Worm (Caenorhabditis elegans) whole organism, L1 larva: ENCODE results near the gene rpb-11.

ENCODE experiments used
- C04F5.9 ChIP-seq: sonication (generic microtip); optimal IDR thresholded peaks from 2 replicates; lab custom pipeline; 2016; ENCODE audit warnings: missing genetic modification characterization, missing compliant biosample characterization
- Y116A8C.19 ChIP-seq: sonication (generic microtip); optimal IDR thresholded peaks from 2 replicates; lab custom pipeline; 2016; ENCODE audit warnings: missing compliant biosample characterization, missing genetic modification characterization, borderline replicate concordance
- aha-1 ChIP-seq: fragments of 150-350 bp; optimal IDR thresholded peaks from 2 replicates; lab custom pipeline; 2014; ENCODE audit warnings: missing biosample characterization, missing genetic modification characterization
- alr-1 ChIP-seq: fragments of 200-800 bp; sonication (Bioruptor generic); optimal IDR thresholded peaks from 2 replicates; lab custom pipeline; 2018; ENCODE audit warnings: borderline replicate concordance, mild to moderate bottlenecking, missing genetic modification characterization, missing compliant biosample characterization
- aly-2 ChIP-seq: fragments of 150-350 bp; optimal IDR thresholded peaks from 2 replicates; lab custom pipeline; 2014; ENCODE audit warnings: missing biosample characterization, missing genetic modification characterization
- ceh-8 ChIP-seq: fragments of 200-800 bp; sonication (Bioruptor generic); optimal IDR thresholded peaks from 2 replicates; lab custom pipeline; 2018; ENCODE audit warnings: mild to moderate bottlenecking, missing genetic modification characterization, moderate library complexity, missing compliant biosample characterization
- ceh-82 ChIP-seq, 3 experiments: fragments of 150-350 bp in 1 of 3; sonication (generic microtip) in 2 of 3; optimal IDR thresholded peaks; 2 replicates each; lab custom pipeline; 2014 to 2017; ENCODE audit warnings: missing biosample characterization in 3 of 3, missing genetic modification characterization in 3 of 3
- ceh-88 ChIP-seq: fragments of 200-800 bp; sonication (Bioruptor generic); IDR thresholded peaks from 2 replicates; pipeline ENCODE4 v1.3.6; 2022; ENCODE audit warnings: missing genetic modification characterization, missing compliant biosample characterization
- dpl-1 ChIP-seq, 3 experiments: fragments of 150-350 bp in 2 of 3; sonication (generic microtip) in 1 of 3; optimal IDR thresholded peaks; 2 replicates each; lab custom pipeline; 2014 to 2017; ENCODE audit warnings: missing biosample characterization in 3 of 3, missing genetic modification characterization in 3 of 3, missing genetic modification reagents in 3 of 3
- dsc-1 ChIP-seq: sonication (generic microtip); optimal IDR thresholded peaks from 2 replicates; lab custom pipeline; 2016; ENCODE audit warnings: mild to moderate bottlenecking, missing genetic modification characterization, missing compliant biosample characterization
- efl-1 ChIP-seq, 4 experiments: fragments of 150-350 bp; optimal IDR thresholded peaks in 3 of 4; peaks in 1 of 4; 1 replicate in 1 of 4; 2 replicates in 3 of 4; lab custom pipeline; 2014; ENCODE audit warnings: missing biosample characterization in 2 of 4, missing genetic modification characterization in 2 of 4, missing genetic modification reagents in 2 of 4
- efl-3 ChIP-seq: fragments of 200-800 bp; sonication (Bioruptor generic); optimal IDR thresholded peaks from 2 replicates; lab custom pipeline; 2018; ENCODE audit warnings: mild to moderate bottlenecking, missing genetic modification characterization, missing compliant biosample characterization
- egl-13 ChIP-seq: sonication (generic microtip); optimal IDR thresholded peaks from 2 replicates; lab custom pipeline; 2016; ENCODE audit warnings: missing genotype, missing genetic modification reagents, missing genetic modification characterization, missing compliant biosample characterization
- elt-2 ChIP-seq: sonication (generic microtip); optimal IDR thresholded peaks from 2 replicates; lab custom pipeline; 2016; ENCODE audit warnings: missing genetic modification characterization, mild to moderate bottlenecking, inconsistent platforms, missing compliant biosample characterization, missing genetic modification reagents
- ets-5 ChIP-seq: fragments of 200-800 bp; sonication (Bioruptor generic); IDR thresholded peaks from 2 replicates; pipeline ENCODE4 v1.3.6; 2022; ENCODE audit warnings: missing genetic modification characterization, missing compliant biosample characterization
- fos-1 ChIP-seq: fragments of 150-350 bp; optimal IDR thresholded peaks from 2 replicates; lab custom pipeline; 2014; ENCODE audit warnings: missing biosample characterization, missing genetic modification characterization
- grh-1 ChIP-seq: fragments of 200-800 bp; sonication (Bioruptor generic); IDR thresholded peaks from 2 replicates; pipeline ENCODE4 v1.3.6; 2022; ENCODE audit warnings: missing genetic modification reagents, missing genetic modification characterization, missing compliant biosample characterization
- hlh-17 ChIP-seq: fragments of 200-800 bp; sonication (Bioruptor generic); optimal IDR thresholded peaks from 2 replicates; lab custom pipeline; 2018; ENCODE audit warnings: missing genetic modification characterization, mild to moderate bottlenecking, missing compliant biosample characterization, moderate library complexity, borderline replicate concordance
- hlh-4 ChIP-seq: sonication (generic microtip); optimal IDR thresholded peaks from 2 replicates; lab custom pipeline; 2016; ENCODE audit warnings: mild to moderate bottlenecking, missing genetic modification characterization, missing compliant biosample characterization
- jun-1 ChIP-seq: fragments of 150-350 bp; optimal IDR thresholded peaks from 2 replicates; lab custom pipeline; 2014; ENCODE audit warnings: missing biosample characterization, missing genetic modification reagents, missing genetic modification characterization
- lin-14 ChIP-seq: fragments of 200-800 bp; sonication (Bioruptor generic); optimal IDR thresholded peaks from 2 replicates; lab custom pipeline; 2018; ENCODE audit warnings: mild to moderate bottlenecking, missing genetic modification characterization, moderate library complexity, missing compliant biosample characterization
- lsy-2 ChIP-seq, 2 experiments: fragments of 150-350 bp; optimal IDR thresholded peaks; 2 replicates each; lab custom pipeline; 2014; ENCODE audit warnings: missing biosample characterization in 2 of 2, missing genetic modification characterization in 2 of 2
- mef-2 ChIP-seq: fragments of 150-350 bp; optimal IDR thresholded peaks from 2 replicates; lab custom pipeline; 2014; ENCODE audit warnings: missing biosample characterization, missing genetic modification characterization
- nhr-11 ChIP-seq: fragments of 150-350 bp; optimal IDR thresholded peaks from 2 replicates; lab custom pipeline; 2014; ENCODE audit warnings: missing biosample characterization, missing genetic modification characterization
- nhr-20 ChIP-seq: sonication (generic microtip); optimal IDR thresholded peaks from 2 replicates; lab custom pipeline; 2016; ENCODE audit warnings: mild to moderate bottlenecking, missing genetic modification characterization, missing compliant biosample characterization
- nhr-237 ChIP-seq: fragments of 150-350 bp; optimal IDR thresholded peaks from 2 replicates; lab custom pipeline; 2014; ENCODE audit warnings: missing biosample characterization, missing genetic modification characterization
- nhr-28 ChIP-seq: fragments of 150-350 bp; optimal IDR thresholded peaks from 2 replicates; lab custom pipeline; 2014; ENCODE audit warnings: missing biosample characterization, missing genetic modification characterization
- nhr-47 ChIP-seq: sonication (generic microtip); optimal IDR thresholded peaks from 2 replicates; lab custom pipeline; 2016; ENCODE audit warnings: mild to moderate bottlenecking, missing genetic modification characterization, moderate library complexity, missing compliant biosample characterization
- nhr-84 ChIP-seq: sonication (generic microtip); optimal IDR thresholded peaks from 2 replicates; lab custom pipeline; 2017; ENCODE audit warnings: missing biosample characterization, missing genetic modification characterization
- nhr-90 ChIP-seq: sonication (generic microtip); optimal IDR thresholded peaks from 2 replicates; lab custom pipeline; 2016; ENCODE audit warnings: mild to moderate bottlenecking, missing genetic modification characterization, missing compliant biosample characterization; ENCODE audit not compliant: poor library complexity
- pag-3 ChIP-seq: sonication (generic microtip); optimal IDR thresholded peaks from 2 replicates; lab custom pipeline; 2017; ENCODE audit warnings: missing genetic modification characterization, mild to moderate bottlenecking, missing compliant biosample characterization, antibody characterized with exemption, borderline replicate concordance; ENCODE audit not compliant: insufficient read depth
- pqm-1 ChIP-seq: sonication (generic microtip); optimal IDR thresholded peaks from 3 replicates; lab custom pipeline; 2017; ENCODE audit warnings: missing biosample characterization, missing genetic modification characterization
- rnt-1 ChIP-seq: sonication (generic microtip); optimal IDR thresholded peaks from 2 replicates; lab custom pipeline; 2016; ENCODE audit warnings: mild to moderate bottlenecking, missing genetic modification characterization, moderate library complexity, missing compliant biosample characterization
- skn-1 ChIP-seq: fragments of 150-350 bp; optimal IDR thresholded peaks from 2 replicates; lab custom pipeline; 2014; ENCODE audit warnings: missing biosample characterization, missing genetic modification characterization
- snu-23 ChIP-seq: sonication (generic microtip); optimal IDR thresholded peaks from 2 replicates; lab custom pipeline; 2016; ENCODE audit warnings: missing genetic modification characterization, missing compliant biosample characterization
- sox-4 ChIP-seq: sonication (generic microtip); optimal IDR thresholded peaks from 2 replicates; lab custom pipeline; 2016; ENCODE audit warnings: missing genetic modification characterization, missing compliant biosample characterization
- sptf-1 ChIP-seq: fragments of 150-350 bp; optimal IDR thresholded peaks from 2 replicates; lab custom pipeline; 2014; ENCODE audit warnings: missing biosample characterization, missing genetic modification characterization
- sup-37 ChIP-seq: fragments of 200-800 bp; sonication (Bioruptor generic); optimal IDR thresholded peaks from 2 replicates; lab custom pipeline; 2018; ENCODE audit warnings: mild to moderate bottlenecking, missing genetic modification characterization, missing compliant biosample characterization
- swsn-7 ChIP-seq: sonication (generic microtip); optimal IDR thresholded peaks from 2 replicates; lab custom pipeline; 2016; ENCODE audit warnings: missing genetic modification characterization, missing compliant biosample characterization
- tbx-2 ChIP-seq: sonication (generic microtip); optimal IDR thresholded peaks from 2 replicates; lab custom pipeline; 2016; ENCODE audit warnings: missing genetic modification characterization, missing compliant biosample characterization
- tlp-1 ChIP-seq: fragments of 150-350 bp; optimal IDR thresholded peaks from 2 replicates; lab custom pipeline; 2014; ENCODE audit warnings: missing biosample characterization, missing genetic modification characterization
- unc-130 ChIP-seq: fragments of 150-350 bp; optimal IDR thresholded peaks from 2 replicates; lab custom pipeline; 2017; ENCODE audit warnings: missing biosample characterization, missing genetic modification characterization, inconsistent platforms
- unc-30 ChIP-seq: sonication (generic microtip); optimal IDR thresholded peaks from 2 replicates; lab custom pipeline; 2017; ENCODE audit warnings: missing biosample characterization, missing genetic modification characterization
- unc-62 ChIP-seq: fragments of 150-350 bp; optimal IDR thresholded peaks from 2 replicates; lab custom pipeline; 2014; ENCODE audit warnings: missing biosample characterization, missing genetic modification reagents, missing genetic modification characterization
- unc-86 ChIP-seq: sonication (generic microtip); optimal IDR thresholded peaks from 2 replicates; lab custom pipeline; 2016; ENCODE audit warnings: missing genetic modification characterization, missing compliant biosample characterization
- vab-15 ChIP-seq: sonication (generic microtip); optimal IDR thresholded peaks from 2 replicates; lab custom pipeline; 2017; ENCODE audit warnings: missing genotype, mild to moderate bottlenecking, missing genetic modification characterization, missing compliant biosample characterization
- xbp-1 ChIP-seq: sonication (generic microtip); optimal IDR thresholded peaks from 2 replicates; lab custom pipeline; 2016; ENCODE audit warnings: missing genetic modification characterization, missing compliant biosample characterization
- zag-1 ChIP-seq: fragments of 150-350 bp; optimal IDR thresholded peaks from 2 replicates; lab custom pipeline; 2014; ENCODE audit warnings: missing biosample characterization, missing genetic modification characterization
- zip-4 ChIP-seq: fragments of 200-800 bp; sonication (Bioruptor generic); optimal IDR thresholded peaks from 2 replicates; lab custom pipeline; 2018; ENCODE audit warnings: mild to moderate bottlenecking, missing genetic modification characterization, moderate library complexity, missing compliant biosample characterization
- ztf-11 ChIP-seq, 2 experiments: sonication (generic microtip); optimal IDR thresholded peaks; 2 replicates each; lab custom pipeline; 2016 to 2017; ENCODE audit warnings: missing genetic modification characterization in 2 of 2, missing biosample characterization in 1 of 2, missing compliant biosample characterization in 1 of 2
- ztf-4 ChIP-seq: fragments of 150-350 bp; optimal IDR thresholded peaks from 2 replicates; lab custom pipeline; 2014; ENCODE audit warnings: missing biosample characterization, missing genetic modification characterization

The rpb-11 gene

DNA sequence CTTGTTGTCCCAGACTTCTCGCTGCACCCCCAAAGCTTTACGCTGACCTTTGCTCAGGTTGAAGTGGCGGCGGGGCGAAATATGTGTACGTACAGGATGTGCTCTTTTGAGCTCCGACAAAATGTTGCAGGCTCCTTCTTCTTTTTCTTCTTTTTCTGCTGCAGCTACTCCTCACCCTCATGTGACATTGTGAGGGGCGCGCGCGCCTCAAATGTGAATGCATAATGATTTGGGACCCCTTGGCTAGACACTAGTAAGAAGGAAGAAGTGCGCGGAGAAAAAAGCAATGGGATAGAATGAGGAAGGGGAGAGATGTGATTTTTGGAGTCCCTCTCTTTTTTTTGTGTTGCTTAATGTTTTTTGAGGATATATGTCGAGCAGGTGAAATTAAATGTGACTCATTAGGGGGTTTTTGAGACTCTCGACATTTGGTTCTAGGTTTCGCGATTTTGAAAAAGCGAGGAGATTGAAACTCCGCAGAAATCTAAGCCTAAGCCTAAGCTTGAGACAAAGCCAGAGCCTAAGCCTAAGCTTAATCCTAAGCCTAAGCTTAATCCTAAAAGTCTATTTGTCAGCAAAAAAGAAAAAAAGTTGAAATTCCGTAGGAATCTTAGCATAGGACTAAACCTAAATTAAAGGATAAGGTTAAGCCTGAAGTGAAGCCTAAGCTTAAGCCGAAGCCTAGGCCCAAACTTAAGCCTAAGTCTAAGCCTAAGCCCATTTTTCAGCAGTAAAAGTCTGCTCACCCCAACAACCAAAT, 23.0 kb upstream of the rpb-11 start (continued):
- peak in 1 of 3 experiments; percentile 16 for TF ChIP-seq dpl-1 (GFP tag; optimal IDR thresholded peaks at IDR 0.05; lab: Kevin White, UChicago)
- no peak for TF ChIP-seq dsc-1 (tag; lab: Kevin White, UChicago)
- TF ChIP-seq ets-5 (GFP tag; lab: Robert Waterston, UW), result no peak
- no peak for TF ChIP-seq efl-3 (GFP tag; lab: Kevin White, UChicago)
- peak; percentile 34 for TF ChIP-seq snu-23 (GFP tag; lab: Kevin White, UChicago)
- no peak for TF ChIP-seq ceh-8 (GFP tag; lab: Kevin White, UChicago)
- TF ChIP-seq nhr-90, result no peak
- TF ChIP-seq alr-1 (tag; lab: Kevin White, UChicago), result no peak
- TF ChIP-seq jun-1, result no peak
- no peak for TF ChIP-seq aha-1
- no peak for TF ChIP-seq pqm-1 (tag; lab: Kevin White, UChicago)
- TF ChIP-seq elt-2 (tag; lab: Kevin White, UChicago), result no peak
- TF ChIP-seq Y116A8C.19 (tag; lab: Kevin White, UChicago), result no peak
- TF ChIP-seq ceh-88 (GFP tag; lab: Robert Waterston, UW), result no peak
- no peak for TF ChIP-seq nhr-237
- TF ChIP-seq zag-1, result no peak
- TF ChIP-seq lsy-2 (tag; optimal IDR thresholded peaks at IDR 0.05; lab: Kevin White, UChicago), result peak; percentile 2 to 44
- no peak for TF ChIP-seq nhr-11 (tag; lab: Kevin White, UChicago)
- TF ChIP-seq sptf-1 (tag; lab: Kevin White, UChicago), result no peak
- peak; percentile 64 for TF ChIP-seq egl-13
- peak; percentile 62 for TF ChIP-seq nhr-47 (tag; lab: Kevin White, UChicago)
- TF ChIP-seq hlh-4, result no peak
- no peak for TF ChIP-seq unc-130
- no peak for TF ChIP-seq skn-1 (tag; lab: Kevin White, UChicago)
- TF ChIP-seq xbp-1 (tag; lab: Kevin White, UChicago), result no peak
- TF ChIP-seq hlh-17 (GFP tag; lab: Kevin White, UChicago), result no peak
- peak; percentile 7 for TF ChIP-seq rnt-1
- TF ChIP-seq sup-37 (GFP tag; lab: Kevin White, UChicago), result no peak
- TF ChIP-seq nhr-84 (tag; lab: Kevin White, UChicago), result no peak
- peak; percentile 20 for TF ChIP-seq zip-4
- peak; percentile 83 for TF ChIP-seq unc-86 (tag; lab: Kevin White, UChicago)
- no peak for TF ChIP-seq sox-4 (tag; lab: Kevin White, UChicago)
- no peak for TF ChIP-seq mef-2 (tag; lab: Kevin White, UChicago)
- TF ChIP-seq tlp-1 (tag; lab: Kevin White, UChicago), result no peak
- TF ChIP-seq fos-1 (tag; lab: Kevin White, UChicago), result no peak
- TF ChIP-seq lin-14, result peak; percentile 92
- no peak for TF ChIP-seq pag-3 (tag; lab: Kevin White, UChicago)
- no peak for TF ChIP-seq aly-2 (tag; lab: Kevin White, UChicago)
- no peak for TF ChIP-seq ztf-4 (tag; lab: Kevin White, UChicago)
- TF ChIP-seq efl-1 (optimal IDR thresholded peaks at IDR 0.05; lab: Kevin White, UChicago), result no peak
- peak in 1 of 2 experiments; percentile 6 for TF ChIP-seq efl-1 (GFP tag; optimal IDR thresholded peaks at IDR 0.05 in 1 of 2; lab: Kevin White, UChicago)
- no peak for TF ChIP-seq nhr-28
- TF ChIP-seq ceh-82 (tag; optimal IDR thresholded peaks at IDR 0.05; lab: Kevin White, UChicago), result peak in 1 of 3 experiments; percentile 51
- no peak for TF ChIP-seq grh-1 (GFP tag; lab: Robert Waterston, UW)
- peak; percentile 40 for TF ChIP-seq swsn-7
- TF ChIP-seq unc-30 (tag; lab: Kevin White, UChicago), result no peak
- TF ChIP-seq C04F5.9, result no peak
- peak; percentile 32 for TF ChIP-seq nhr-20 (tag; lab: Kevin White, UChicago)
- no peak for TF ChIP-seq unc-62 (GFP tag; lab: Kevin White, UChicago)
- peak; percentile 70 for TF ChIP-seq tbx-2 (tag; lab: Kevin White, UChicago)
- TF ChIP-seq ztf-11 (tag; optimal IDR thresholded peaks at IDR 0.05; lab: Kevin White, UChicago), result no peak
- TF ChIP-seq vab-15 (tag; lab: Kevin White, UChicago), result no peak
